Worm (Caenorhabditis elegans) whole organism, L2 larva: ENCODE data around the gene cyp-33C2.

Source experiments
- C34F6.9 ChIP-seq: fragments of 150-350 bp; optimal IDR thresholded peaks from 2 replicates; lab custom pipeline; 2014; ENCODE audit warnings: missing biosample characterization, missing genetic modification characterization
- F13H6.1 ChIP-seq: sonication (generic microtip); optimal IDR thresholded peaks from 2 replicates; lab custom pipeline; 2016; ENCODE audit warnings: missing genetic modification characterization, missing compliant biosample characterization
- R02D3.7 ChIP-seq: fragments of 150-350 bp; optimal IDR thresholded peaks from 2 replicates; lab custom pipeline; 2014; ENCODE audit warnings: missing biosample characterization, missing genetic modification characterization
- Y55F3AM.14 ChIP-seq: fragments of 200-800 bp; sonication (Bioruptor generic); optimal IDR thresholded peaks from 2 replicates; lab custom pipeline; 2018; ENCODE audit warnings: mild to moderate bottlenecking, missing genetic modification characterization, missing compliant biosample characterization
- alr-1 ChIP-seq: fragments of 150-350 bp; optimal IDR thresholded peaks from 2 replicates; lab custom pipeline; 2014; ENCODE audit warnings: missing biosample characterization, missing genetic modification characterization
- aly-2 ChIP-seq: fragments of 150-350 bp; optimal IDR thresholded peaks from 2 replicates; lab custom pipeline; 2014; ENCODE audit warnings: missing biosample characterization, missing genetic modification characterization
- blmp-1 ChIP-seq: sonication (generic microtip); optimal IDR thresholded peaks from 2 replicates; lab custom pipeline; 2017; ENCODE audit warnings: missing genetic modification characterization, mild to moderate bottlenecking, missing compliant biosample characterization, antibody characterized with exemption, moderate library complexity; ENCODE audit not compliant: insufficient read depth
- ceh-16 ChIP-seq: fragments of 150-350 bp; optimal IDR thresholded peaks from 2 replicates; lab custom pipeline; 2014; ENCODE audit warnings: missing biosample characterization, missing genetic modification characterization
- ceh-82 ChIP-seq: fragments of 150-350 bp; optimal IDR thresholded peaks from 2 replicates; lab custom pipeline; 2014; ENCODE audit warnings: missing biosample characterization, missing genetic modification characterization
- crh-2 ChIP-seq: sonication (generic microtip); optimal IDR thresholded peaks from 2 replicates; lab custom pipeline; 2017; ENCODE audit warnings: missing biosample characterization, missing genetic modification characterization
- dmd-4 ChIP-seq: sonication (generic microtip); optimal IDR thresholded peaks from 2 replicates; lab custom pipeline; 2017; ENCODE audit warnings: missing biosample characterization, missing genetic modification characterization
- fos-1 ChIP-seq: fragments of 150-350 bp; optimal IDR thresholded peaks from 2 replicates; lab custom pipeline; 2014; ENCODE audit warnings: missing biosample characterization, missing genetic modification characterization
- gmeb-1 ChIP-seq: fragments of 150-350 bp; optimal IDR thresholded peaks from 2 replicates; lab custom pipeline; 2014; ENCODE audit warnings: missing biosample characterization, missing genetic modification characterization
- lin-13 ChIP-seq: fragments of 150-350 bp; optimal IDR thresholded peaks from 2 replicates; lab custom pipeline; 2014; ENCODE audit warnings: missing biosample characterization, missing genetic modification reagents, missing genetic modification characterization
- lin-39 ChIP-seq: fragments of 150-350 bp; optimal IDR thresholded peaks from 2 replicates; lab custom pipeline; 2014; ENCODE audit warnings: missing biosample characterization, missing genetic modification reagents, missing genetic modification characterization
- lsy-2 ChIP-seq, 2 experiments: fragments of 150-350 bp in 1 of 2; sonication (generic microtip) in 1 of 2; optimal IDR thresholded peaks; 2 replicates each; lab custom pipeline; 2014 to 2017; ENCODE audit warnings: missing biosample characterization in 2 of 2, missing genetic modification characterization in 2 of 2
- mab-5 ChIP-seq: fragments of 150-350 bp; optimal IDR thresholded peaks from 2 replicates; lab custom pipeline; 2014; ENCODE audit warnings: missing biosample characterization, missing genetic modification characterization
- nhr-129 ChIP-seq: fragments of 150-350 bp; optimal IDR thresholded peaks from 2 replicates; lab custom pipeline; 2014; ENCODE audit warnings: missing biosample characterization, missing genetic modification characterization
- nhr-21 ChIP-seq: fragments of 150-350 bp; optimal IDR thresholded peaks from 2 replicates; lab custom pipeline; 2014; ENCODE audit warnings: missing biosample characterization, missing genetic modification characterization
- nhr-25 ChIP-seq: fragments of 150-350 bp; sonication (generic microtip); optimal IDR thresholded peaks from 3 replicates; lab custom pipeline; 2014; ENCODE audit warnings: missing biosample characterization, missing genetic modification characterization
- nhr-6 ChIP-seq: fragments of 150-350 bp; optimal IDR thresholded peaks from 2 replicates; lab custom pipeline; 2014; ENCODE audit warnings: missing biosample characterization, missing genetic modification characterization
- nhr-77 ChIP-seq: fragments of 150-350 bp; optimal IDR thresholded peaks from 2 replicates; lab custom pipeline; 2014; ENCODE audit warnings: missing biosample characterization, missing genetic modification characterization
- sem-4 ChIP-seq: fragments of 150-350 bp; optimal IDR thresholded peaks from 2 replicates; lab custom pipeline; 2014; ENCODE audit warnings: missing biosample characterization, missing genetic modification reagents, missing genetic modification characterization
- skn-1 ChIP-seq: sonication (generic microtip); optimal IDR thresholded peaks from 2 replicates; lab custom pipeline; 2017; ENCODE audit warnings: missing biosample characterization, missing genetic modification characterization
- sma-9 ChIP-seq, 2 experiments: fragments of 150-350 bp in 1 of 2; sonication (generic microtip) in 1 of 2; optimal IDR thresholded peaks; 2 replicates each; lab custom pipeline; 2014 to 2016; ENCODE audit warnings: missing genetic modification characterization in 2 of 2, mild to moderate bottlenecking in 1 of 2, missing biosample characterization in 1 of 2, missing compliant biosample characterization in 1 of 2, missing genetic modification reagents in 1 of 2, moderate library complexity in 1 of 2
- unc-39 ChIP-seq: fragments of 150-350 bp; optimal IDR thresholded peaks from 2 replicates; lab custom pipeline; 2014; ENCODE audit warnings: missing biosample characterization, missing genetic modification characterization
- unc-55 ChIP-seq: fragments of 150-350 bp; sonication (generic microtip); optimal IDR thresholded peaks from 3 replicates; lab custom pipeline; 2014; ENCODE audit warnings: missing biosample characterization, missing genetic modification reagents, missing genetic modification characterization
- unc-62 ChIP-seq: fragments of 150-350 bp; optimal IDR thresholded peaks from 2 replicates; lab custom pipeline; 2014; ENCODE audit warnings: missing biosample characterization, missing genetic modification reagents, missing genetic modification characterization
- zag-1 ChIP-seq: fragments of 150-350 bp; optimal IDR thresholded peaks from 2 replicates; lab custom pipeline; 2014; ENCODE audit warnings: missing biosample characterization, missing genetic modification characterization
- ztf-11 ChIP-seq: sonication (generic microtip); optimal IDR thresholded peaks from 2 replicates; lab custom pipeline; 2017; ENCODE audit warnings: missing biosample characterization, missing genetic modification characterization
- ztf-4 ChIP-seq: fragments of 150-350 bp; optimal IDR thresholded peaks from 2 replicates; lab custom pipeline; 2014; ENCODE audit warnings: missing biosample characterization, missing genetic modification characterization

The cyp-33C2 gene

DNA sequence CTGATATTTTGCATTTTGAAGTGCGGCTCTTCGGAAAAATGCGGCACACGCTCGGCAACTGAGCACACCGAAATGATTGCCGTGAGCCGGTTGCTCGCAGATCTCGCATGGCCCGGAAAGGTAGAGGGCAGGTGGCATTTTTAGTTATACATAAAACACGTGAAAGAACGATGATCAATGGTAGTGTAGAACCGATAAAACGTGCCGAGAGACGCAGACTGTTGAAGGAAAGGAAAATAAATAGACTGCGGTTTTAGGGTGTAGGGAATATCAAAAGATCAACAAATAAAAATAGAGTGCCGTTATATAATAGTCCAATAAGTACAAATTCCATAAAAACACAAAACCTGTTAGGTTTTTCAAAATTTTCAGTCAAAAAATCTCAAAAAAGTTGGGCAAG lies 28.6 kb downstream of the cyp-33C2 start, which contains the start of gene nhr-133:
Gene nhr-133, minus strand, starts transcription at position 183 of the 400 bp plus-strand sequence.
- TF ChIP-seq nhr-21 (tag; lab: Kevin White, UChicago) (no peak), unc-39 (tag; lab: Kevin White, UChicago) (no peak), R02D3.7 (no peak), zag-1 (no peak), sma-9 (GFP tag; optimal IDR thresholded peaks at IDR 0.05; lab: Kevin White, UChicago) (peak; percentile 73), sma-9 (tag; optimal IDR thresholded peaks at IDR 0.05; lab: Kevin White, UChicago) (no peak), nhr-77 (tag; lab: Kevin White, UChicago) (no peak), lin-13 (GFP tag; lab: Kevin White, UChicago) (no peak), sem-4 (tag; lab: Kevin White, UChicago) (no peak), nhr-129 (tag; lab: Kevin White, UChicago) (peak; percentile 7), F13H6.1 (tag; lab: Kevin White, UChicago) (peak; percentile 3), gmeb-1 (tag; lab: Kevin White, UChicago) (no peak), nhr-6 (no peak), crh-2 (tag; lab: Kevin White, UChicago) (peak; percentile 38), fos-1 (tag; lab: Kevin White, UChicago) (peak; percentile 23)

DNA sequence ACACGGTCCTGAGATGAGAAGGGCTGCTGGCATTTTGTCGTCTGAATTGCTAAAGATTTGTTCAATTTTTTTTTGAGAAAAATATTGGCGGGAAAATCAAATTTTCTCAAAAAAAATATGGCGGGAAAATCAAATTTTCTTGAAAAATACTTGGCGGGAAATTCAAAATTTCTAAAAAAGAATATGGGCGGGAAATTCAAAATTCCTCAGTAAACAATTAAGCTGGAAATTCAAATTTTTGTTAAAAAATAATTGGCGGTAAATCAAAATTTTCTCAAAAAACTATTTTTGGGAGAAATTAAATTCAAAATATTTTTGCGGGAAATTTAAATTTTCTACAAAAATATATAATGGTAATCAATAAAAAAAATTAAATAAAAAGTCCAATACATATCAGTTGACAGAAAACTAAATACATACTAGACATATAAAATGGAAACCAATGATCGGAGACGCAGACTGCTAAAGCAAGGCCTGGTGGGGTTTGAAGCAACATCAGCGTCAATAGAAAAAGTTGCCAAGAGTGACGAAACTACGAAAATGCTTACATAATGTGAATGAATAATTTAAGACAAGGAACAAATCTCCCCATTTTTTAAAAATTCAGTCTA lies 31.2 kb downstream of the cyp-33C2 start, which contains the start of gene nhr-184:
Gene nhr-184, minus strand, starts transcription at position 51 of the 611 bp plus-strand sequence.
- TF ChIP-seq ceh-82, result no peak
- TF ChIP-seq unc-55, result peak; percentile 30
- no peak for TF ChIP-seq F13H6.1 (tag; lab: Kevin White, UChicago)
- TF ChIP-seq gmeb-1 (tag; lab: Kevin White, UChicago), result peak; percentile 2
- peak; percentile 56 for TF ChIP-seq fos-1 (tag; lab: Kevin White, UChicago)
- peak in 1 of 2 experiments; percentile 21 for TF ChIP-seq lsy-2 (tag; optimal IDR thresholded peaks at IDR 0.05; lab: Kevin White, UChicago)
- TF ChIP-seq sma-9 (GFP tag; optimal IDR thresholded peaks at IDR 0.05; lab: Kevin White, UChicago), result peak; percentile 35
- no peak for TF ChIP-seq sma-9 (tag; optimal IDR thresholded peaks at IDR 0.05; lab: Kevin White, UChicago)
- TF ChIP-seq sem-4 (tag; lab: Kevin White, UChicago), result no peak
- no peak for TF ChIP-seq nhr-6

DNA sequence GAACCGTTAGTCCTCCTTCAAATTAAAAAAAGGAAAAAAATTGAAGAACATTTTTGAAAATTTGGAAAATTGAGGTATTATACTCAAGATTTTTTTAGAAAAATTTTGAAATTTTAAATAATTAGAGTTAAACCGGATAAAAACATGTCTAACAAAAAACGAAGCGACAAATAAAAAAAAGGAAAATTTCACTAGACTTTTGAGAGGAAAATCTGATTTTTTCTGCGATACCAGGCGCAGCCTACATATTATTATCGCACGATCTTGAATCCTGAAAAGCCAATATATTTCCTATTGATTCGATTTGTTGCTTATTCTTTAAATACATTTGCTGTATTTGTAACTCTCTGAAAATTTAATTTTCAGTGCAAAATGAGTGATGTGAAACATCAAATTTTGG lies 32.1 kb downstream of the cyp-33C2 start, which contains the start of gene nstp-8:
Gene nstp-8, plus strand, starts transcription at position 301 of the 400 bp plus-strand sequence.
- TF ChIP-seq skn-1 (tag; lab: Kevin White, UChicago), result no peak
- TF ChIP-seq gmeb-1 (tag; lab: Kevin White, UChicago), result no peak
- TF ChIP-seq nhr-6, result no peak
- TF ChIP-seq alr-1 (tag; lab: Kevin White, UChicago), result no peak
- no peak for TF ChIP-seq ceh-16 (tag; lab: Kevin White, UChicago)
- no peak for TF ChIP-seq blmp-1
- TF ChIP-seq fos-1 (tag; lab: Kevin White, UChicago), result no peak
- TF ChIP-seq crh-2 (tag; lab: Kevin White, UChicago), result no peak
- TF ChIP-seq unc-55, result no peak
- TF ChIP-seq Y55F3AM.14, result no peak
- TF ChIP-seq ztf-11, result no peak
- TF ChIP-seq nhr-25, result no peak

DNA sequence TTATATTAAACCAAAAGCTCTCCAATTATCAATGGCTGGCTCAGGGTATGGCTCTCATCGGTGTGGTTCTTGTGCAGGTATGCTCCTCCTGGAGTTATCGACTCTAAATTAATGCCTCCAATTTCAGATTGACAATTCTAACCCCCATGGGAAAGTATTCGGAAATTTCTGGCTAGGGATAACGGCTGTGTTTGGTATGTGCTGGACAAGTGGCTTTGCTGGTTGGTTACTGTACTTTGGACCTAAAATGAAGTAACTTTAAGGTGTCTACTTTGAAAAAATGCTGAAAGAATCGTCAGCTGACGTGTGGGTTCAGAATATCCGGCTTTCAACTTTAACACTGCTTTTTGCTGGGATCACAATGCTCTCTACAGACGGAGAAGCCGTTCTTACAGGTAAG lies 33.6 kb downstream of the cyp-33C2 start:
- TF ChIP-seq nhr-6 (no peak), nhr-129 (tag; lab: Kevin White, UChicago) (no peak), sma-9 (GFP tag; optimal IDR thresholded peaks at IDR 0.05; lab: Kevin White, UChicago) (no peak), sma-9 (tag; optimal IDR thresholded peaks at IDR 0.05; lab: Kevin White, UChicago) (no peak), nhr-21 (tag; lab: Kevin White, UChicago) (no peak), fos-1 (tag; lab: Kevin White, UChicago) (no peak), sem-4 (tag; lab: Kevin White, UChicago) (no peak), dmd-4 (tag; lab: Kevin White, UChicago) (no peak), ceh-82 (no peak)

DNA sequence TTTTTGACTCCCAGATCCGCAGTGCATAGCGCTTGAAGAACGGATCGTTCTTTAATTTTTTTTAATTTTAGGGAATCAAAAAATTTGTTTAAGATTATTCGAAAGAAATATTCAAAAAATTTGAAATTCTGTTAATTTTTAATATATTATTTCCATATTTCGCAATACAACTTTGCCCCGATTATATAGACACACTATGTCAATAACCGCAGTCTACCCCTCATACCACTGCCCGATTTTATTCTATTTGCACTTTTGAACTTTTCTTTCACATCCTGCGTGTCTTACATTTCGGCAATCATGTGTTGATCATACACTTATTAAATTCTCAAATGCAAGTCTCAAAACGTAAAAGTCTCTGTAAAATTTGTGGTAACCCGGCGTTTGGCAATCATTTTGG lies 35.5 kb downstream of the cyp-33C2 start, which contains the start of gene nhr-56:
Gene nhr-56, plus strand, starts transcription at position 202 of the 400 bp plus-strand sequence.
- peak; percentile 26 for TF ChIP-seq C34F6.9 (tag; lab: Kevin White, UChicago)
- peak; percentile 67 for TF ChIP-seq gmeb-1 (tag; lab: Kevin White, UChicago)
- TF ChIP-seq fos-1 (tag; lab: Kevin White, UChicago), result peak; percentile 71
- peak; percentile 79 for TF ChIP-seq sma-9 (GFP tag; optimal IDR thresholded peaks at IDR 0.05; lab: Kevin White, UChicago)
- TF ChIP-seq sma-9 (tag; optimal IDR thresholded peaks at IDR 0.05; lab: Kevin White, UChicago), result no peak
- TF ChIP-seq aly-2, result no peak
- peak; percentile 63 for TF ChIP-seq nhr-129 (tag; lab: Kevin White, UChicago)
- no peak for TF ChIP-seq zag-1
- TF ChIP-seq lsy-2 (tag; optimal IDR thresholded peaks at IDR 0.05; lab: Kevin White, UChicago), result peak in 1 of 2 experiments; percentile 47
- TF ChIP-seq lin-39, result no peak
- peak; percentile 59 for TF ChIP-seq crh-2 (tag; lab: Kevin White, UChicago)
- TF ChIP-seq ztf-4 (tag; lab: Kevin White, UChicago), result no peak
- no peak for TF ChIP-seq mab-5
- TF ChIP-seq F13H6.1 (tag; lab: Kevin White, UChicago), result peak; percentile 25
- TF ChIP-seq unc-62 (GFP tag; lab: Kevin White, UChicago), result no peak
- no peak for TF ChIP-seq blmp-1
- TF ChIP-seq nhr-25, result peak; percentile 31
- no peak for TF ChIP-seq ceh-16 (tag; lab: Kevin White, UChicago)
